Fruit fly (Drosophila melanogaster): ENCODE data around the gene CG12713.

The CG12713 gene

DNA sequence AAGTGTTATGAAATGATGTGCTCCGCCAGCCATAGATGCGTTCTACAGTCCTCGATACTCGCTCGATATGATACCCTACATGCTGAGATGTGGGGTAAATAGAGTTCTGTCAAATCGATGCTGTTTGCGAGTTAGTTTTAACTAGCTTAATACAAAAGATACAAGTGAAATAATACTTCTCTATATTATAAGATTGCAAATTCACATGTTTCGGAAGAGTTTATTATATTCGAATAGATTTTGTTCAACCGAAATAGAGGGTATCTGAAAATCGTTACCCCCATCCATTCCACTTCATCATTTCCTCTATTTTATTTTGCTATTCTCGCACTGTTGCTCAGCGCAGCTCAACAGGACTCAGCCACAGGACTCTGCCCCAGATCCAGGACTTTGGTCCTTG lies 38.0 kb upstream of the CG12713 start (continued):
- no peak for TF ChIP-seq CG17385 (GFP tag; optimal IDR thresholded peaks at IDR 0.05)
- TF ChIP-seq sr (GFP tag; IDR thresholded peaks at IDR 0.05): no peak
- TF ChIP-seq gcm2 (GFP tag; optimal IDR thresholded peaks at IDR 0.05): no peak
- TF ChIP-seq Mrtf (GFP tag; IDR thresholded peaks at IDR 0.05): no peak
- TF ChIP-seq Ada2b (GFP tag; IDR thresholded peaks at IDR 0.05): peak; percentile 32; the same call in 1 of the 2 replicates
- no peak for TF ChIP-seq Neu2 (GFP tag; optimal IDR thresholded peaks at IDR 0.05; ENCODE audit: borderline replicate concordance)
- TF ChIP-seq grau (tag; optimal IDR thresholded peaks at IDR 0.05): peak; percentile 50
- TF ChIP-seq Antp (GFP tag; optimal IDR thresholded peaks at IDR 0.05): no peak
- TF ChIP-seq disco-r (GFP tag; optimal IDR thresholded peaks at IDR 0.05): no peak
- peak; percentile 44 for TF ChIP-seq sisA (GFP tag; IDR thresholded peaks at IDR 0.05)
- TF ChIP-seq ken (GFP tag; IDR thresholded peaks at IDR 0.05): no peak
- peak; percentile 33 for TF ChIP-seq CG4424 (GFP tag; optimal IDR thresholded peaks at IDR 0.05)
- no peak for TF ChIP-seq Pdp1 (GFP tag; optimal IDR thresholded peaks at IDR 0.05)
- TF ChIP-seq CG13296 (GFP tag; optimal IDR thresholded peaks at IDR 0.05): no peak
- no peak for TF ChIP-seq pros (GFP tag; optimal IDR thresholded peaks at IDR 0.05)
- TF ChIP-seq CG8944 (GFP tag; optimal IDR thresholded peaks at IDR 0.05): no peak
- TF ChIP-seq amos (GFP tag; IDR thresholded peaks at IDR 0.05; ENCODE audit: partially characterized antibody): no peak
- no peak for TF ChIP-seq Abd-B (GFP tag; optimal IDR thresholded peaks at IDR 0.05)
- 0 out of 2 replicates have a peak, but pooled peaks have one; percentile 16 for TF ChIP-seq CG3847 (GFP tag; IDR thresholded peaks at IDR 0.05)
- TF ChIP-seq insv (GFP tag; optimal IDR thresholded peaks at IDR 0.05): no peak
- no peak for TF ChIP-seq Dref (GFP tag; IDR thresholded peaks at IDR 0.05)
- no peak for TF ChIP-seq inv (GFP tag; IDR thresholded peaks at IDR 0.05; ENCODE audit: partially characterized antibody)
- peak; percentile 57 for TF ChIP-seq nmo (GFP tag; optimal IDR thresholded peaks at IDR 0.05)
- no peak for TF ChIP-seq al (GFP tag; IDR thresholded peaks at IDR 0.05)
- peak; percentile 38 for TF ChIP-seq slbo (GFP tag; IDR thresholded peaks at IDR 0.05)
- no peak for TF ChIP-seq CG6791 (GFP tag; IDR thresholded peaks at IDR 0.05; ENCODE audit: partially characterized antibody)
- TF ChIP-seq CG1792 (GFP tag; optimal IDR thresholded peaks at IDR 0.05): no peak
- TF ChIP-seq CG9727 (GFP tag; optimal IDR thresholded peaks at IDR 0.05): peak; percentile 79
- peak; percentile 29 for TF ChIP-seq CG15696 (tag; optimal IDR thresholded peaks at IDR 0.05)
- no peak for TF ChIP-seq Hr78 (GFP tag; optimal IDR thresholded peaks at IDR 0.05)
- no peak for TF ChIP-seq NK7.1 (GFP tag; optimal IDR thresholded peaks at IDR 0.05)
- TF ChIP-seq B-H2 (GFP tag; optimal IDR thresholded peaks at IDR 0.05): no peak
- TF ChIP-seq Eip74EF (GFP tag; optimal IDR thresholded peaks at IDR 0.05): no peak
- TF ChIP-seq CG3065 (GFP tag; optimal IDR thresholded peaks at IDR 0.05): no peak
- TF ChIP-seq her (GFP tag; optimal IDR thresholded peaks at IDR 0.05): no peak
- peak; percentile 82 for TF ChIP-seq row (GFP tag; IDR thresholded peaks at IDR 0.05)
- TF ChIP-seq CG4730 (GFP tag; IDR thresholded peaks at IDR 0.05): no peak
- peak; percentile 37 for TF ChIP-seq CG10209 (GFP tag; optimal IDR thresholded peaks at IDR 0.05)
- no peak for TF ChIP-seq hkb (optimal IDR thresholded peaks at IDR 0.05)
- peak; percentile 37; the same call in 1 of the 2 replicates for TF ChIP-seq hkb (GFP tag; IDR thresholded peaks at IDR 0.05)
- TF ChIP-seq ara (GFP tag; IDR thresholded peaks at IDR 0.05): no peak
- TF ChIP-seq otp (GFP tag; IDR thresholded peaks at IDR 0.05): peak; percentile 56; the same call in 1 of the 3 replicates
- peak; percentile 12 for TF ChIP-seq bab2 (GFP tag; optimal IDR thresholded peaks at IDR 0.05)
- TF ChIP-seq ranshi (GFP tag; IDR thresholded peaks at IDR 0.05): peak; percentile 18; the same call in 1 of the 2 replicates
- TF ChIP-seq Lim3 (GFP tag; IDR thresholded peaks at IDR 0.05): no peak
- TF ChIP-seq CG2199 (GFP tag; IDR thresholded peaks at IDR 0.05): no peak; the same call in 1 of the 3 replicates
- peak; percentile 0 for TF ChIP-seq CG10274 (GFP tag; optimal IDR thresholded peaks at IDR 0.05)
- TF ChIP-seq Ets97D (GFP tag; optimal IDR thresholded peaks at IDR 0.05): no peak
- peak; percentile 33 for TF ChIP-seq unpg (GFP tag; optimal IDR thresholded peaks at IDR 0.05)
- TF ChIP-seq Ravus (GFP tag; IDR thresholded peaks at IDR 0.05): no peak
- no peak for TF ChIP-seq sob (GFP tag; IDR thresholded peaks at IDR 0.05)
- no peak for TF ChIP-seq pum (GFP tag; optimal IDR thresholded peaks at IDR 0.05)

All from whole organism, embryonic.